Fruit fly (Drosophila melanogaster) whole organism, wandering third instar larva: ENCODE data around the gene Nubp2.

Experiments
- Abd-B ChIP-seq: fragments of >200 bp; optimal IDR thresholded peaks from 2 replicates; lab custom pipeline; 2017; ENCODE audit warnings: missing biosample characterization, missing genetic modification characterization
- CG32264 ChIP-seq: fragments of 200-800 bp; sonication (Bioruptor generic); optimal IDR thresholded peaks from 2 replicates; lab custom pipeline; 2016; ENCODE audit warnings: missing biosample characterization, missing genetic modification characterization
- CG9705 ChIP-seq: fragments of 200-800 bp; sonication (Bioruptor generic); optimal IDR thresholded peaks from 2 replicates; lab custom pipeline; 2018; ENCODE audit warnings: missing biosample characterization, mild to moderate bottlenecking, missing genetic modification characterization
- CrebA ChIP-seq: fragments of 200-800 bp; sonication (Bioruptor generic); optimal IDR thresholded peaks from 2 replicates; lab custom pipeline; 2016; ENCODE audit warnings: missing biosample characterization, mild to moderate bottlenecking, missing genetic modification characterization, borderline replicate concordance
- Dfd ChIP-seq: fragments of >200 bp; optimal IDR thresholded peaks from 2 replicates; lab custom pipeline; 2017; ENCODE audit warnings: missing biosample characterization, missing genetic modification characterization
- Dif ChIP-seq: fragments of 200-275, 200-300 bp; sonication (Bioruptor generic); optimal IDR thresholded peaks from 2 replicates; lab custom pipeline; 2018; ENCODE audit warnings: missing biosample characterization, missing genetic modification characterization; ENCODE audit not compliant: partially characterized antibody
- GATAd ChIP-seq: sonication (Bioruptor generic); optimal IDR thresholded peaks from 2 replicates; lab custom pipeline; 2016; ENCODE audit warnings: missing biosample characterization, missing genetic modification characterization
- HLH106 ChIP-seq: fragments of 200-800 bp; optimal IDR thresholded peaks from 3 replicates; lab custom pipeline; 2019; ENCODE audit warnings: missing biosample characterization, mild to moderate bottlenecking, missing genetic modification characterization, moderate library complexity
- Hnf4 ChIP-seq: fragments of 200-800 bp; sonication (Bioruptor generic); optimal IDR thresholded peaks from 2 replicates; lab custom pipeline; 2016; ENCODE audit warnings: missing biosample characterization, mild to moderate bottlenecking, missing genetic modification characterization
- Hr78 ChIP-seq: fragments of >200 bp; optimal IDR thresholded peaks from 2 replicates; lab custom pipeline; 2017; ENCODE audit warnings: missing biosample characterization, missing genetic modification characterization
- Hr83 ChIP-seq: fragments of 200-300 bp; sonication (Bioruptor generic); optimal IDR thresholded peaks from 2 replicates; lab custom pipeline; 2016; ENCODE audit warnings: missing biosample characterization, mild to moderate bottlenecking, missing genetic modification characterization, moderate library complexity; ENCODE audit not compliant: poor library complexity, severe bottlenecking
- Jra ChIP-seq: sonication (Bioruptor generic); optimal IDR thresholded peaks from 2 replicates; lab custom pipeline; 2016; ENCODE audit warnings: missing biosample characterization, missing genetic modification characterization
- Mio ChIP-seq: sonication (Bioruptor generic); optimal IDR thresholded peaks from 2 replicates; lab custom pipeline; 2016; ENCODE audit warnings: missing biosample characterization, missing genetic modification characterization
- Myc ChIP-seq: fragments of >200 bp; optimal IDR thresholded peaks from 2 replicates; lab custom pipeline; 2017
- N ChIP-seq: fragments of >200 bp; optimal IDR thresholded peaks from 2 replicates; lab custom pipeline; 2018; ENCODE audit warnings: missing biosample characterization, missing external identifiers, missing genetic modification characterization
- OdsH ChIP-seq: fragments of 200-800 bp; sonication (Bioruptor generic); optimal IDR thresholded peaks from 2 replicates; lab custom pipeline; 2016; ENCODE audit warnings: missing biosample characterization, mild to moderate bottlenecking, missing genetic modification characterization
- Rel ChIP-seq, 2 experiments: fragments of 200-800 bp; sonication (Bioruptor generic) in 1 of 2; optimal IDR thresholded peaks; 2 replicates in 1 of 2; 3 replicates in 1 of 2; lab custom pipeline; 2016 to 2019; ENCODE audit warnings: mild to moderate bottlenecking in 2 of 2, missing biosample characterization in 2 of 2, missing genetic modification characterization in 2 of 2, moderate library complexity in 1 of 2
- Sp1 ChIP-seq: fragments of 200-800 bp; sonication (Bioruptor generic); optimal IDR thresholded peaks from 3 replicates; lab custom pipeline; 2019; ENCODE audit warnings: missing biosample characterization, mild to moderate bottlenecking, missing genetic modification characterization, moderate library complexity
- Vsx2 ChIP-seq: fragments of 200-300, 225-300 bp; sonication (Bioruptor generic); optimal IDR thresholded peaks from 2 replicates; lab custom pipeline; 2018; ENCODE audit warnings: missing biosample characterization, missing genetic modification characterization; ENCODE audit not compliant: partially characterized antibody
- br ChIP-seq: fragments of 200-800 bp; sonication (Bioruptor generic); optimal IDR thresholded peaks from 2 replicates; lab custom pipeline; 2016; ENCODE audit warnings: missing biosample characterization, missing genetic modification characterization
- brk ChIP-seq: fragments of 200-800 bp; sonication (Bioruptor generic); optimal IDR thresholded peaks from 2 replicates; lab custom pipeline; 2016; ENCODE audit warnings: missing biosample characterization, mild to moderate bottlenecking, missing genetic modification characterization
- dl ChIP-seq, 2 experiments: fragments of 175-275, 200-275 bp in 1 of 2; fragments of 200-275 bp in 1 of 2; sonication (Bioruptor generic); optimal IDR thresholded peaks; lab custom pipeline; 2018; ENCODE audit warnings: mild to moderate bottlenecking in 2 of 2, missing biosample characterization in 2 of 2, missing genetic modification characterization in 2 of 2, moderate library complexity in 2 of 2; ENCODE audit not compliant: partially characterized antibody in 2 of 2, insufficient read depth in 1 of 2
- dmrt93B ChIP-seq: fragments of 200-800 bp; sonication (Bioruptor generic); optimal IDR thresholded peaks from 2 replicates; lab custom pipeline; 2018; ENCODE audit warnings: missing biosample characterization, mild to moderate bottlenecking, missing genetic modification characterization
- dsf ChIP-seq: sonication (Bioruptor generic); optimal IDR thresholded peaks from 2 replicates; lab custom pipeline; 2016; ENCODE audit warnings: missing biosample characterization, missing genetic modification characterization, borderline replicate concordance
- ey ChIP-seq: fragments of 200-800 bp; sonication (Bioruptor generic); optimal IDR thresholded peaks from 2 replicates; lab custom pipeline; 2016; ENCODE audit warnings: missing biosample characterization, missing genetic modification characterization
- foxo ChIP-seq, 2 experiments: fragments of 200-800 bp; sonication (Bioruptor generic); optimal IDR thresholded peaks; 2 replicates in 1 of 2; 3 replicates in 1 of 2; lab custom pipeline; 2016 to 2017; ENCODE audit warnings: missing biosample characterization in 2 of 2, missing genetic modification characterization in 2 of 2
- fru ChIP-seq: fragments of 200-800 bp; sonication (Bioruptor generic); optimal IDR thresholded peaks from 3 replicates; lab custom pipeline; 2016; ENCODE audit warnings: missing biosample characterization, mild to moderate bottlenecking, missing genetic modification characterization
- h ChIP-seq: fragments of 200-800 bp; sonication (Bioruptor generic); optimal IDR thresholded peaks from 3 replicates; lab custom pipeline; 2016; ENCODE audit warnings: missing biosample characterization, mild to moderate bottlenecking, missing genetic modification characterization
- jim ChIP-seq: fragments of 175-275, 200-325 bp; sonication (Bioruptor generic); optimal IDR thresholded peaks from 2 replicates; lab custom pipeline; 2016; ENCODE audit warnings: missing biosample characterization, mild to moderate bottlenecking, missing genetic modification characterization
- lola ChIP-seq: fragments of >200 bp; optimal IDR thresholded peaks from 2 replicates; lab custom pipeline; 2017; ENCODE audit warnings: missing biosample characterization, missing genetic modification characterization
- pan ChIP-seq: fragments of >200 bp; optimal IDR thresholded peaks from 2 replicates; lab custom pipeline; 2017
- psq ChIP-seq: fragments of 200-800 bp; sonication (Bioruptor generic); optimal IDR thresholded peaks from 3 replicates; lab custom pipeline; 2017; ENCODE audit warnings: missing biosample characterization, mild to moderate bottlenecking, missing genetic modification characterization, moderate library complexity
- rgr ChIP-seq: fragments of 200-800 bp; sonication (Bioruptor generic); optimal IDR thresholded peaks from 3 replicates; lab custom pipeline; 2016; ENCODE audit warnings: missing biosample characterization, mild to moderate bottlenecking, missing genetic modification characterization
- sage ChIP-seq: fragments of 200-800 bp; sonication (Bioruptor generic); optimal IDR thresholded peaks from 2 replicates; lab custom pipeline; 2016; ENCODE audit warnings: missing biosample characterization, mild to moderate bottlenecking, missing genetic modification characterization
- sv ChIP-seq: fragments of 200-800 bp; sonication (Bioruptor generic); optimal IDR thresholded peaks from 3 replicates; lab custom pipeline; 2016; ENCODE audit warnings: missing biosample characterization, missing genetic modification characterization
- tai ChIP-seq: sonication (Bioruptor generic); optimal IDR thresholded peaks from 2 replicates; lab custom pipeline; 2016; ENCODE audit warnings: missing biosample characterization, missing genetic modification characterization
- usp ChIP-seq: fragments of >200 bp; optimal IDR thresholded peaks from 2 replicates; lab custom pipeline; 2017; ENCODE audit warnings: missing biosample characterization, missing genetic modification characterization
- woc ChIP-seq: sonication (Bioruptor generic); optimal IDR thresholded peaks from 2 replicates; lab custom pipeline; 2016; ENCODE audit warnings: missing biosample characterization, mild to moderate bottlenecking, missing genetic modification characterization

Nubp2 gene

dm6 chr3L:20508136-20508635, 18.2 kb upstream of the Nubp2 start:
- TF ChIP-seq dsf: peak; percentile 56
- TF ChIP-seq Hnf4: peak; percentile 89
- TF ChIP-seq sv (GFP tag; lab: Kevin White, UChicago): peak; percentile 79
- TF ChIP-seq Dif: peak; percentile 48
- no peak for TF ChIP-seq pan (lab: Kevin White, UChicago)
- TF ChIP-seq Mio (GFP tag; lab: Kevin White, UChicago): peak; percentile 45
- TF ChIP-seq brk (GFP tag; lab: Kevin White, UChicago): peak; percentile 76
- TF ChIP-seq CrebA: no peak
- peak; percentile 38 for TF ChIP-seq Rel (GFP tag; optimal IDR thresholded peaks at IDR 0.05; lab: Kevin White, UChicago)
- no peak for TF ChIP-seq Rel (tag; optimal IDR thresholded peaks at IDR 0.05; lab: Kevin White, UChicago)
- TF ChIP-seq ey (GFP tag; lab: Kevin White, UChicago): peak; percentile 92
- peak; percentile 92 for TF ChIP-seq woc (GFP tag; lab: Kevin White, UChicago)
- no peak for TF ChIP-seq Abd-B
- TF ChIP-seq dl (GFP tag; optimal IDR thresholded peaks at IDR 0.05; lab: Kevin White, UChicago; ENCODE audit: insufficient read depth in 1 of 2, partially characterized antibody in 2 of 2): peak; percentile 2 to 53
- TF ChIP-seq lola: no peak
- TF ChIP-seq Vsx2 (GFP tag; lab: Kevin White, UChicago): peak; percentile 21
- TF ChIP-seq dmrt93B (GFP tag; lab: Kevin White, UChicago): peak; percentile 89
- TF ChIP-seq rgr (GFP tag; lab: Kevin White, UChicago): peak; percentile 92
- TF ChIP-seq sage (GFP tag; lab: Kevin White, UChicago): peak; percentile 87
- peak; percentile 91 for TF ChIP-seq Sp1 (GFP tag; lab: Kevin White, UChicago)
- no peak for TF ChIP-seq Dfd
- peak; percentile 91 for TF ChIP-seq br
- TF ChIP-seq h (GFP tag; lab: Kevin White, UChicago): peak; percentile 97
- no peak for TF ChIP-seq usp (GFP tag; lab: Kevin White, UChicago)
- peak; percentile 88 for TF ChIP-seq Hr83 (GFP tag; lab: Kevin White, UChicago)
- TF ChIP-seq CG32264 (GFP tag; lab: Kevin White, UChicago): peak; percentile 81
- TF ChIP-seq foxo (GFP tag; optimal IDR thresholded peaks at IDR 0.05; lab: Kevin White, UChicago): peak; percentile 17 to 95
- TF ChIP-seq N (GFP tag; lab: Kevin White, UChicago): no peak
- TF ChIP-seq fru (GFP tag; lab: Kevin White, UChicago): peak; percentile 93
- peak; percentile 87 for TF ChIP-seq HLH106 (tag; lab: Kevin White, UChicago)
- TF ChIP-seq OdsH (GFP tag; lab: Kevin White, UChicago): peak; percentile 93
- TF ChIP-seq psq (GFP tag; lab: Kevin White, UChicago): peak; percentile 91
- peak; percentile 89 for TF ChIP-seq Jra
- TF ChIP-seq Myc (lab: Kevin White, UChicago): no peak
- peak; percentile 85 for TF ChIP-seq CG9705
- TF ChIP-seq tai: peak; percentile 91
- no peak for TF ChIP-seq Hr78 (GFP tag; lab: Kevin White, UChicago)
- peak; percentile 43 for TF ChIP-seq GATAd (GFP tag; lab: Kevin White, UChicago)
- TF ChIP-seq jim (GFP tag; lab: Kevin White, UChicago): peak; percentile 75

- TF ChIP-seq Dif: peak; percentile 51
- TF ChIP-seq brk (GFP tag; lab: Kevin White, UChicago): peak; percentile 23
- peak; percentile 75 for TF ChIP-seq rgr (GFP tag; lab: Kevin White, UChicago)
- TF ChIP-seq Rel (GFP tag; optimal IDR thresholded peaks at IDR 0.05; lab: Kevin White, UChicago): peak; percentile 31
- TF ChIP-seq Rel (tag; optimal IDR thresholded peaks at IDR 0.05; lab: Kevin White, UChicago): peak; percentile 21
- TF ChIP-seq CG9705: peak; percentile 63
- peak; percentile 60 for TF ChIP-seq Hnf4
- TF ChIP-seq Sp1 (GFP tag; lab: Kevin White, UChicago): peak; percentile 87
- peak; percentile 70 for TF ChIP-seq sv (GFP tag; lab: Kevin White, UChicago)
- TF ChIP-seq OdsH (GFP tag; lab: Kevin White, UChicago): peak; percentile 81
- TF ChIP-seq usp (GFP tag; lab: Kevin White, UChicago): no peak
- TF ChIP-seq sage (GFP tag; lab: Kevin White, UChicago): peak; percentile 18
- peak; percentile 87 for TF ChIP-seq fru (GFP tag; lab: Kevin White, UChicago)
- peak; percentile 67 for TF ChIP-seq Jra
- no peak for TF ChIP-seq Hr78 (GFP tag; lab: Kevin White, UChicago)
- TF ChIP-seq br: peak; percentile 83
- peak; percentile 77 for TF ChIP-seq HLH106 (tag; lab: Kevin White, UChicago)
- TF ChIP-seq dl (GFP tag; optimal IDR thresholded peaks at IDR 0.05; lab: Kevin White, UChicago; ENCODE audit: insufficient read depth in 1 of 2, partially characterized antibody in 2 of 2): peak in 1 of 2 experiments; percentile 60
- TF ChIP-seq Mio (GFP tag; lab: Kevin White, UChicago): no peak
- peak; percentile 61 for TF ChIP-seq dmrt93B (GFP tag; lab: Kevin White, UChicago)
- peak in 1 of 2 experiments; percentile 86 for TF ChIP-seq foxo (GFP tag; optimal IDR thresholded peaks at IDR 0.05; lab: Kevin White, UChicago)
- TF ChIP-seq h (GFP tag; lab: Kevin White, UChicago): peak; percentile 83
- TF ChIP-seq Abd-B: no peak
- TF ChIP-seq psq (GFP tag; lab: Kevin White, UChicago): peak; percentile 89
- TF ChIP-seq ey (GFP tag; lab: Kevin White, UChicago): peak; percentile 85
- peak; percentile 49 for TF ChIP-seq CG32264 (GFP tag; lab: Kevin White, UChicago)
- no peak for TF ChIP-seq Hr83 (GFP tag; lab: Kevin White, UChicago)
- no peak for TF ChIP-seq Vsx2 (GFP tag; lab: Kevin White, UChicago)
- peak; percentile 96 for TF ChIP-seq woc (GFP tag; lab: Kevin White, UChicago)
- TF ChIP-seq tai: peak; percentile 69
- no peak for TF ChIP-seq Dfd
Measured at dm6 chr3L:20509121-20509934, 17.0 kb upstream of the Nubp2 start.
